Worm (Caenorhabditis elegans) whole organism, L1 larva: Measurements from ENCODE around the gene F25B5.5.

Experiments used
- aly-2 ChIP-seq: fragments of 150-350 bp; optimal IDR thresholded peaks from 2 replicates; lab custom pipeline; 2014; ENCODE audit warnings: missing biosample characterization, missing genetic modification characterization
- egl-13 ChIP-seq: sonication (generic microtip); optimal IDR thresholded peaks from 2 replicates; lab custom pipeline; 2016; ENCODE audit warnings: missing genotype, missing genetic modification reagents, missing genetic modification characterization, missing compliant biosample characterization
- nhr-12 ChIP-seq: sonication (generic microtip); optimal IDR thresholded peaks from 2 replicates; lab custom pipeline; 2017; ENCODE audit warnings: missing biosample characterization, missing genetic modification characterization
- ztf-4 ChIP-seq: fragments of 150-350 bp; optimal IDR thresholded peaks from 2 replicates; lab custom pipeline; 2014; ENCODE audit warnings: missing biosample characterization, missing genetic modification characterization

ce11 chrIII:5938790-5939452 is 7.0 kb downstream of the F25B5.5 start:
- TF ChIP-seq aly-2 (tag; lab: Kevin White, UChicago) = no peak
- TF ChIP-seq nhr-12 (tag; lab: Kevin White, UChicago) = no peak
- TF ChIP-seq egl-13 = no peak
- TF ChIP-seq ztf-4 = no peak
